Fruit fly (Drosophila melanogaster): ENCODE data around the gene Cf2.

DNA sequence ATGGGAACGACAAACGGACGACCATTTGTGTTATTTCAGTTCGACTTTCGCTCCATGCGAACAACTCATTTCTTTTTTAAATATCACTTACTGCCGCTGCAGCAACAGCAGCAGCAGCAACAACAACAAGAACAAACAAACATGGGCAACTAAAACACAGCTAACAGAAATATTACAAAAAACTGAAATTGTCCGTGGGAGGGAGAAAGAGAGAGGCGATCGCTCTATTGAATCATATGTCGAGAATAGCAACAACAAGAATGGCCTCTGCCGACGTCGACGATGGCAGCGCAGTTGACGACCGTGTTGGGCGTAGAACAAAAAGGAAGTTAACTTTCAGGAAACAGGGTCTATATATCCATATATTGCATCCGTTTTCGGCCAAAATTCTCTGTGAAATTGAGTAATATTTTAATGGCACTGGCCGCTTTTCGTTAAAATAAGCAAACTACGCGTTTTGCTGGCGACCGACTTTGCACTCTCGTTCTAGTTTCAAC, 36.2 kb downstream of the Cf2 start:
- no peak for TF ChIP-seq Hmx (GFP tag; optimal IDR thresholded peaks at IDR 0.05)
- TF ChIP-seq disco-r (GFP tag; optimal IDR thresholded peaks at IDR 0.05), result no peak
- TF ChIP-seq sc (optimal IDR thresholded peaks at IDR 0.05), result no peak
- no peak for TF ChIP-seq sc (GFP tag; optimal IDR thresholded peaks at IDR 0.05)
- TF ChIP-seq zen2 (GFP tag; IDR thresholded peaks at IDR 0.05; ENCODE audit: partially characterized antibody), result no peak
- TF ChIP-seq CG10543 (GFP tag; optimal IDR thresholded peaks at IDR 0.05), result no peak
- TF ChIP-seq sna (GFP tag; IDR thresholded peaks at IDR 0.05; ENCODE audit: partially characterized antibody), result no peak
- TF ChIP-seq HmgZ (tag; optimal IDR thresholded peaks at IDR 0.05), result no peak
- no peak for TF ChIP-seq CG9932 (GFP tag; IDR thresholded peaks at IDR 0.05)
